Fruit fly (Drosophila melanogaster): ENCODE measurements around the gene Trx2.
A peak's percentile ranks its signal among the peaks of the same experiment; 100 is the strongest.

Trx2 gene

DNA sequence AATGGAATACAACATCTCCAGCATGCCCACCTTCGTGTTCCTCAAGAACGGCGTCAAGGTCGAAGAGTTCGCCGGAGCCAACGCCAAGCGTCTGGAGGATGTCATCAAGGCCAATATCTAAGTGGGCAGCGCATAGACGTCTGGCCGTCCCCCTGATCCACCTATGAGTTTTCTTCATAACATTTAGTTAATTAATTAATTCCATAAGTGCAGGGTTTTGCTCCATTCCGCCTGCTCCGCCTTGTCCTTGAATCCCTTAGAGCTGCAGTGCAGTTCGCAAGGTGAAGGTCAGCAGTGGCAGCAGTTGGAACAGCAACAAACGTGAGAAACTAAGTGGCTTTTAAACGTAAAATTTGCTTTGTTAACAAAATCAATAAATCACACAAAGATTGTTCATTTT lies 2.6 kb downstream of the Trx2 start:
- no peak for TF ChIP-seq br (optimal IDR thresholded peaks at IDR 0.05)
- no peak for TF ChIP-seq CG14050 (GFP tag; IDR thresholded peaks at IDR 0.05)
- no peak for TF ChIP-seq schlank (tag; optimal IDR thresholded peaks at IDR 0.05)
- TF ChIP-seq Med (GFP tag) = peak; percentile 65
- TF ChIP-seq sens (GFP tag) = no peak
- TF ChIP-seq CG7786 (GFP tag; optimal IDR thresholded peaks at IDR 0.05) = no peak
- TF ChIP-seq CG1603 (tag; optimal IDR thresholded peaks at IDR 0.05) = no peak
- TF ChIP-seq CG4282 (GFP tag; optimal IDR thresholded peaks at IDR 0.05) = no peak
- peak; percentile 6; the same call in 1 of the 2 replicates for TF ChIP-seq Bgb (GFP tag; IDR thresholded peaks at IDR 0.05; ENCODE audit: partially characterized antibody)

DNA sequence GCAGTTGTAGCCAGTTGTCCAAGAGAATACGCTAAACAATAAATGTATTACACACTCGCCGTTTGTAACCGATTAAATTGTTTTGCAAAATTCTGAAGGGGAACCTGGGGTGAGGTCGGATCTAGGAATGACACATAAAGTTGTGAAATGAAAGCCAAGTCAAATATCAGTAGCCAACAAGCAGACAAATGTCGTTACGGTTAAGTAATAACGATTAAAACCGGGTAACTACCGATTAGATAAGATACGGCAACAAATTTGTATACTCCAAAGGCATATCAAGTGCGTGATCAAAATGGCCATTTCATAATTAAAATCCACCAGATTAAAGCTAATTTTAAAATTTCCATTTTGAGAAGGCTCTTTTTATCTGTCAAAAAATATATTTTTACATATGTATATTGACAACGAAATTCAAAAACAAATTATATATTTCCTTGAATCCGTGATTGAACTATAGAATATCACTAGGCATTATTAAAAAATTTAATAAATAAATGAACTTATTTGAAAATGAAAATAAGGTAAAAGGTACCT lies 3.1 kb downstream of the Trx2 start, which contains the start of gene GlcAT-S:
Gene GlcAT-S, plus strand, starts transcription at position 487 of the 537 bp plus-strand sequence.
- TF ChIP-seq mirr (GFP tag; optimal IDR thresholded peaks at IDR 0.05) (peak; percentile 85), grn (GFP tag; optimal IDR thresholded peaks at IDR 0.05) (peak; percentile 70), nmo (GFP tag; optimal IDR thresholded peaks at IDR 0.05) (no peak), Pdp1 (GFP tag; optimal IDR thresholded peaks at IDR 0.05) (peak in 1 of 2 experiments; percentile 79), CoRest (tag; optimal IDR thresholded peaks at IDR 0.05) (no peak), z (GFP tag; IDR thresholded peaks at IDR 0.05) (no peak), Fer1 (GFP tag; optimal IDR thresholded peaks at IDR 0.05) (peak; percentile 4), sug (tag; optimal IDR thresholded peaks at IDR 0.05) (no peak), eve (GFP tag; optimal IDR thresholded peaks at IDR 0.05) (peak in 1 of 2 experiments; percentile 57), ewg (GFP tag; optimal IDR thresholded peaks at IDR 0.05) (no peak), Vsx1 (GFP tag; optimal IDR thresholded peaks at IDR 0.05) (peak; percentile 6), CG34224 (GFP tag; IDR thresholded peaks at IDR 0.05; ENCODE audit: partially characterized antibody) (no peak), CG34376 (GFP tag; optimal IDR thresholded peaks at IDR 0.05) (peak; percentile 86), exex (tag; optimal IDR thresholded peaks at IDR 0.05) (peak; percentile 95), Sry-β (GFP tag; optimal IDR thresholded peaks at IDR 0.05) (no peak)

DNA sequence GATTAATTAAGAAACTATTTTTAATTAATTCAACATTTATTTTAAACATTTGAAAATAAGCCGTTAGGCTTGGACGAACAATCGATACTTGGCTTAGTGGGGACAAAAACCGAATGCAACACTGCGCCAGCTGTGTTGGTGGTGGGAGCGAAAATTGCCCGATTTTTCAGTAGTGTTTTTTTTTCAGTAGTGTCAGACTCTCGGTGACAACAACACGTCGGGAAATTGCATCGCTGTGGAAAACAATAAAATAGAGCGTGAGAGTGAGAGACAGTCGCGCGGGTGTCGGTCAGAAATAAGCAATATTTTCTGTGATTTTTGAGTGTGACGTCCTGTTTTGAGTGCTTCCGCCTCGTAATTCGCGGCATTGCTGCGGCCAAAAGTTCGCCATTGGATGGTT lies 3.7 kb downstream of the Trx2 start:
- TF ChIP-seq Oaz (GFP tag; IDR thresholded peaks at IDR 0.05) (no peak), org-1 (GFP tag; optimal IDR thresholded peaks at IDR 0.05) (no peak), CG14667 (GFP tag; IDR thresholded peaks at IDR 0.05) (no peak), Lpt (GFP tag; optimal IDR thresholded peaks at IDR 0.05) (no peak), CG4707 (GFP tag; optimal IDR thresholded peaks at IDR 0.05) (peak; percentile 19), CG8944 (GFP tag; optimal IDR thresholded peaks at IDR 0.05) (peak; percentile 30), CG8924 (tag; optimal IDR thresholded peaks at IDR 0.05) (peak; percentile 19), seq (GFP tag; IDR thresholded peaks at IDR 0.05) (peak; percentile 63; the same call in 1 of the 2 replicates), gcm (GFP tag; optimal IDR thresholded peaks at IDR 0.05) (peak; percentile 70), MTF-1 (GFP tag; optimal IDR thresholded peaks at IDR 0.05; ENCODE audit: borderline replicate concordance) (peak; percentile 0), z (GFP tag; IDR thresholded peaks at IDR 0.05) (peak; percentile 72; the same call in 2 of the 3 replicates), CG12744 (GFP tag; optimal IDR thresholded peaks at IDR 0.05) (peak; percentile 29), trem (tag; optimal IDR thresholded peaks at IDR 0.05) (no peak), CG13775 (GFP tag; optimal IDR thresholded peaks at IDR 0.05) (peak; percentile 20), lab (GFP tag; optimal IDR thresholded peaks at IDR 0.05) (peak; percentile 51), Vsx1 (GFP tag; optimal IDR thresholded peaks at IDR 0.05) (peak; percentile 29), unpg (GFP tag; optimal IDR thresholded peaks at IDR 0.05) (peak; percentile 11), CG33557 (GFP tag; optimal IDR thresholded peaks at IDR 0.05) (peak; percentile 11), Myb (GFP tag; optimal IDR thresholded peaks at IDR 0.05) (peak; percentile 99), jumu (GFP tag; optimal IDR thresholded peaks at IDR 0.05) (peak; percentile 38), chif (GFP tag; optimal IDR thresholded peaks at IDR 0.05) (peak in 1 of 2 experiments; percentile 68), CG17829 (tag; optimal IDR thresholded peaks at IDR 0.05) (no peak), CG11247 (GFP tag; IDR thresholded peaks at IDR 0.05) (peak; percentile 61), CG4424 (GFP tag; optimal IDR thresholded peaks at IDR 0.05) (peak; percentile 21), fu2 (GFP tag; optimal IDR thresholded peaks at IDR 0.05) (peak; percentile 44), CG7357 (GFP tag; IDR thresholded peaks at IDR 0.05) (no peak), CG1602 (GFP tag; optimal IDR thresholded peaks at IDR 0.05) (no peak)
